Fruit fly (Drosophila melanogaster) whole organism, prepupa: ENCODE data around the gene CG14237.

Experiments
- Blimp-1 ChIP-seq: fragments of 200-800 bp; sonication (Bioruptor generic); optimal IDR thresholded peaks from 3 replicates; lab custom pipeline; 2017; ENCODE audit warnings: missing biosample characterization, missing genetic modification characterization, mild to moderate bottlenecking, moderate library complexity, missing genetic modification reagents
- CG11294 ChIP-seq: fragments of 200-800 bp; sonication (Bioruptor generic); IDR thresholded peaks from 2 replicates; pipeline ENCODE4 v1.3.6; 2022; ENCODE audit warnings: missing biosample characterization, missing genetic modification characterization
- CG3032 ChIP-seq: fragments of 200-800 bp; optimal IDR thresholded peaks from 2 replicates; lab custom pipeline; 2019; ENCODE audit warnings: missing biosample characterization, mild to moderate bottlenecking, missing genetic modification characterization, moderate library complexity
- CG31627 ChIP-seq: fragments of 200-800 bp; sonication (Bioruptor generic); optimal IDR thresholded peaks from 3 replicates; lab custom pipeline; 2016; ENCODE audit warnings: missing biosample characterization, missing genetic modification characterization
- CG32006 ChIP-seq: fragments of 200-800 bp; sonication (Bioruptor generic); optimal IDR thresholded peaks from 3 replicates; lab custom pipeline; 2017; ENCODE audit warnings: missing biosample characterization, mild to moderate bottlenecking, missing genetic modification characterization
- CG4318 ChIP-seq: fragments of 200-800 bp; sonication (Bioruptor generic); optimal IDR thresholded peaks from 3 replicates; lab custom pipeline; 2017; ENCODE audit warnings: missing biosample characterization, mild to moderate bottlenecking, missing genetic modification characterization
- CG6163 ChIP-seq: fragments of 200-800 bp; sonication (Bioruptor generic); IDR thresholded peaks from 3 replicates; pipeline ENCODE4 v1.3.6; 2022; ENCODE audit warnings: missing biosample characterization, missing genetic modification characterization
- CG6276 ChIP-seq: fragments of 200-800 bp; sonication (Bioruptor generic); optimal IDR thresholded peaks from 2 replicates; lab custom pipeline; 2017; ENCODE audit warnings: missing biosample characterization, mild to moderate bottlenecking, missing genetic modification characterization
- CG6792 ChIP-seq: fragments of 200-800 bp; sonication (Bioruptor generic); optimal IDR thresholded peaks from 3 replicates; lab custom pipeline; 2016; ENCODE audit warnings: missing biosample characterization, missing genetic modification characterization
- CG6808 ChIP-seq: fragments of 200-800 bp; sonication (Bioruptor generic); optimal IDR thresholded peaks from 3 replicates; lab custom pipeline; 2017; ENCODE audit warnings: missing biosample characterization, missing genetic modification characterization, mild to moderate bottlenecking, moderate library complexity, missing genetic modification reagents
- CG6854 ChIP-seq: fragments of 200-800 bp; sonication (Bioruptor generic); optimal IDR thresholded peaks from 2 replicates; lab custom pipeline; 2017; ENCODE audit warnings: missing biosample characterization, mild to moderate bottlenecking, missing genetic modification characterization
- CG8119 ChIP-seq: fragments of 200-800 bp; sonication (Bioruptor generic); IDR thresholded peaks from 3 replicates; pipeline ENCODE4 v1.3.6; 2022; ENCODE audit warnings: missing biosample characterization, missing genetic modification characterization
- CG8319 ChIP-seq: fragments of 200-800 bp; sonication (Bioruptor generic); optimal IDR thresholded peaks from 3 replicates; lab custom pipeline; 2016; ENCODE audit warnings: missing biosample characterization, missing genetic modification characterization
- CG9139 ChIP-seq: fragments of 200-800 bp; sonication (Bioruptor generic); optimal IDR thresholded peaks from 3 replicates; lab custom pipeline; 2017; ENCODE audit warnings: missing biosample characterization, mild to moderate bottlenecking, missing genetic modification characterization
- Eip78C ChIP-seq: fragments of 200-800 bp; sonication (Bioruptor generic); peaks from one replicate; lab custom pipeline; 2016; ENCODE audit warnings: missing biosample characterization, missing genetic modification characterization
- Eip93F ChIP-seq: fragments of 200-800 bp; sonication (Bioruptor generic); optimal IDR thresholded peaks from 2 replicates; lab custom pipeline; 2016; ENCODE audit warnings: missing biosample characterization, mild to moderate bottlenecking, missing genetic modification characterization
- Ets21C ChIP-seq: fragments of 200-800 bp; sonication (Bioruptor generic); optimal IDR thresholded peaks from 3 replicates; lab custom pipeline; 2016; ENCODE audit warnings: missing biosample characterization, missing genetic modification characterization
- Gug ChIP-seq: fragments of 200-800 bp; sonication (Bioruptor generic); IDR thresholded peaks from 2 replicates; pipeline ENCODE4 v1.3.6; 2022; ENCODE audit warnings: missing biosample characterization, missing genetic modification characterization
- Hr39 ChIP-seq: fragments of 200-800 bp; sonication (Bioruptor generic); optimal IDR thresholded peaks from 2 replicates; lab custom pipeline; 2016; ENCODE audit warnings: missing biosample characterization, missing genetic modification characterization
- Hr4 ChIP-seq: fragments of 200-800 bp; sonication (Bioruptor generic); optimal IDR thresholded peaks from 3 replicates; lab custom pipeline; 2016; ENCODE audit warnings: missing biosample characterization, missing genetic modification characterization
- Lpt ChIP-seq: fragments of 200-800 bp; sonication (Bioruptor generic); optimal IDR thresholded peaks from 3 replicates; lab custom pipeline; 2016; ENCODE audit warnings: missing biosample characterization, missing genetic modification characterization
- OdsH ChIP-seq: fragments of 200-800 bp; sonication (Bioruptor generic); optimal IDR thresholded peaks from 3 replicates; lab custom pipeline; 2016; ENCODE audit warnings: missing biosample characterization, missing genetic modification characterization
- Smox ChIP-seq: fragments of 200-800 bp; sonication (Bioruptor generic); optimal IDR thresholded peaks from 3 replicates; lab custom pipeline; 2016; ENCODE audit warnings: missing biosample characterization, missing genetic modification characterization
- Sox102F ChIP-seq: fragments of 200-800 bp; sonication (Bioruptor generic); optimal IDR thresholded peaks from 2 replicates; lab custom pipeline; 2016; ENCODE audit warnings: missing biosample characterization, mild to moderate bottlenecking, missing genetic modification characterization
- Sox15 ChIP-seq: fragments of 200-800 bp; sonication (Bioruptor generic); optimal IDR thresholded peaks from 3 replicates; lab custom pipeline; 2016; ENCODE audit warnings: missing biosample characterization, missing genetic modification characterization
- achi ChIP-seq: fragments of 200-800 bp; sonication (Bioruptor generic); optimal IDR thresholded peaks from 3 replicates; lab custom pipeline; 2016; ENCODE audit warnings: missing biosample characterization, missing genetic modification characterization
- acj6 ChIP-seq: fragments of 200-800 bp; sonication (Bioruptor generic); optimal IDR thresholded peaks from 3 replicates; lab custom pipeline; 2016; ENCODE audit warnings: missing biosample characterization, missing genetic modification characterization
- dsx ChIP-seq: fragments of 200-800 bp; optimal IDR thresholded peaks from 3 replicates; lab custom pipeline; 2019; ENCODE audit warnings: missing biosample characterization, mild to moderate bottlenecking, missing genetic modification characterization, moderate library complexity; ENCODE audit not compliant: poor library complexity, severe bottlenecking
- eg ChIP-seq: fragments of 200-800 bp; sonication (Bioruptor generic); IDR thresholded peaks from 3 replicates; pipeline ENCODE4 v1.3.6; 2022; ENCODE audit warnings: missing biosample characterization, missing genetic modification characterization
- esn ChIP-seq: fragments of 200-800 bp; sonication (Bioruptor generic); optimal IDR thresholded peaks from 2 replicates; lab custom pipeline; 2016; ENCODE audit warnings: missing biosample characterization, mild to moderate bottlenecking, missing genetic modification characterization, moderate library complexity
- fd59A ChIP-seq: fragments of 200-800 bp; sonication (Bioruptor generic); optimal IDR thresholded peaks from 2 replicates; lab custom pipeline; 2017; ENCODE audit warnings: missing biosample characterization, mild to moderate bottlenecking, missing genetic modification characterization, missing genetic modification reagents
- fkh ChIP-seq: fragments of 200-800 bp; sonication (Bioruptor generic); optimal IDR thresholded peaks from 3 replicates; lab custom pipeline; 2017; ENCODE audit warnings: missing biosample characterization, mild to moderate bottlenecking, missing genetic modification characterization, moderate library complexity
- lz ChIP-seq: fragments of 200-800 bp; sonication (Bioruptor generic); optimal IDR thresholded peaks from 3 replicates; lab custom pipeline; 2016; ENCODE audit warnings: missing biosample characterization, missing genetic modification characterization
- net ChIP-seq: fragments of 200-800 bp; sonication (Bioruptor generic); optimal IDR thresholded peaks from 3 replicates; lab custom pipeline; 2016; ENCODE audit warnings: missing biosample characterization, missing genetic modification characterization
- pdm3 ChIP-seq: fragments of 200-800 bp; sonication (Bioruptor generic); optimal IDR thresholded peaks from 3 replicates; lab custom pipeline; 2016; ENCODE audit warnings: missing biosample characterization, missing genetic modification characterization
- salr ChIP-seq, 2 experiments: fragments of 200-800 bp; sonication (Bioruptor generic); optimal IDR thresholded peaks; 3 replicates each; lab custom pipeline; 2016 to 2018; ENCODE audit warnings: missing biosample characterization in 2 of 2, missing genetic modification characterization in 2 of 2, mild to moderate bottlenecking in 1 of 2
- spab ChIP-seq: fragments of 200-800 bp; sonication (Bioruptor generic); optimal IDR thresholded peaks from 2 replicates; lab custom pipeline; 2017; ENCODE audit warnings: missing biosample characterization, mild to moderate bottlenecking, missing genetic modification characterization, missing genetic modification reagents
- svp ChIP-seq: fragments of 200-800 bp; sonication (Bioruptor generic); peaks from one replicate; lab custom pipeline; 2016; ENCODE audit warnings: missing biosample characterization, missing genetic modification characterization
- topi ChIP-seq: fragments of 200-800 bp; sonication (Bioruptor generic); optimal IDR thresholded peaks from 3 replicates; lab custom pipeline; 2016; ENCODE audit warnings: missing biosample characterization, missing genetic modification characterization

The CG14237 gene

dm6 chr3R:26456577-26456976, at the start of gene CG14237:
Gene CG14237, plus strand, starts transcription at chr3R:26456877.
- TF ChIP-seq Ets21C (GFP tag; lab: Kevin White, UChicago) (no peak), Hr39 (GFP tag; lab: Kevin White, UChicago) (no peak), Eip78C (no peak), net (GFP tag; lab: Kevin White, UChicago) (no peak), CG31627 (no peak), topi (no peak), dsx (no peak), CG8119 (GFP tag; lab: Robert Waterston, UW) (no peak), CG8319 (GFP tag; lab: Kevin White, UChicago) (no peak), Blimp-1 (GFP tag; lab: Kevin White, UChicago) (no peak), Sox15 (no peak), acj6 (GFP tag; lab: Kevin White, UChicago) (no peak), achi (no peak), OdsH (GFP tag; lab: Kevin White, UChicago) (no peak), CG11294 (GFP tag; lab: Robert Waterston, UW) (no peak), CG3032 (tag; lab: Kevin White, UChicago) (no peak)
- TF ChIP-seq, all 60 proteins: peak for 0

- no peak for TF ChIP-seq Hr39 (GFP tag; lab: Kevin White, UChicago)
- no peak for TF ChIP-seq Hr4
- peak; percentile 49; the same call in 1 of the 3 replicates for TF ChIP-seq CG6163 (GFP tag; lab: Robert Waterston, UW)
- peak; percentile 63 for TF ChIP-seq Eip78C
- TF ChIP-seq eg (GFP tag; lab: Robert Waterston, UW), result peak; percentile 84
- peak; percentile 24 for TF ChIP-seq CG6276
- TF ChIP-seq CG32006, result peak; percentile 10
- peak; percentile 50 for TF ChIP-seq Gug (GFP tag; lab: Robert Waterston, UW)
- TF ChIP-seq CG11294 (GFP tag; lab: Robert Waterston, UW), result peak; percentile 67
Measured at dm6 chr3R:26409780-26410179, 46.9 kb upstream of the CG14237 start.

dm6 chr3R:26413788-26414187, 42.9 kb upstream of the CG14237 start, which contains the start of gene Ald2:
Gene Ald2, plus strand, starts transcription at chr3R:26414088.
- peak; percentile 13 for TF ChIP-seq svp (GFP tag; lab: Kevin White, UChicago)
- no peak for TF ChIP-seq lz (GFP tag; lab: Kevin White, UChicago)
- TF ChIP-seq fkh (GFP tag; lab: Kevin White, UChicago), result no peak
- TF ChIP-seq Smox (GFP tag; lab: Kevin White, UChicago), result no peak

- TF ChIP-seq OdsH (GFP tag; lab: Kevin White, UChicago), result no peak
- peak; percentile 44 for TF ChIP-seq svp (GFP tag; lab: Kevin White, UChicago)
- no peak for TF ChIP-seq CG6163 (GFP tag; lab: Robert Waterston, UW)
- TF ChIP-seq CG8319 (GFP tag; lab: Kevin White, UChicago), result no peak
Measured at dm6 chr3R:26425005-26425404, 31.7 kb upstream of the CG14237 start, which contains the start of gene CG6503. Gene CG6503, minus strand, starts transcription at chr3R:26425105.

- TF ChIP-seq svp (GFP tag; lab: Kevin White, UChicago), result peak; percentile 77
- no peak for TF ChIP-seq Lpt (GFP tag; lab: Kevin White, UChicago)
Measured at dm6 chr3R:26425681-26426080, 31.0 kb upstream of the CG14237 start, which contains the start of gene CG34291. Gene CG34291, minus strand, starts transcription at chr3R:26425781.

dm6 chr3R:26428220-26428619, 28.5 kb upstream of the CG14237 start:
- TF ChIP-seq achi (peak; percentile 47), Lpt (GFP tag; lab: Kevin White, UChicago) (peak; percentile 43), CG9139 (peak; percentile 22), fd59A (peak; percentile 19), acj6 (GFP tag; lab: Kevin White, UChicago) (peak; percentile 23), CG6792 (peak; percentile 4), CG8319 (GFP tag; lab: Kevin White, UChicago) (no peak), CG4318 (peak; percentile 10), Smox (GFP tag; lab: Kevin White, UChicago) (peak; percentile 5), CG11294 (GFP tag; lab: Robert Waterston, UW) (no peak), net (GFP tag; lab: Kevin White, UChicago) (peak; percentile 21), Sox102F (GFP tag; lab: Kevin White, UChicago) (no peak), lz (GFP tag; lab: Kevin White, UChicago) (peak; percentile 24), Eip93F (GFP tag; lab: Kevin White, UChicago) (no peak), CG6808 (GFP tag; lab: Kevin White, UChicago) (peak; percentile 19), eg (GFP tag; lab: Robert Waterston, UW) (0 out of 3 replicates have a peak, but pooled peaks have one; percentile 26), salr (GFP tag; optimal IDR thresholded peaks at IDR 0.05; lab: Kevin White, UChicago) (peak in 1 of 2 experiments; percentile 9), pdm3 (GFP tag; lab: Kevin White, UChicago) (peak; percentile 34), fkh (GFP tag; lab: Kevin White, UChicago) (no peak), CG6854 (GFP tag; lab: Kevin White, UChicago) (no peak), topi (peak; percentile 28), CG32006 (peak; percentile 65), esn (GFP tag; lab: Kevin White, UChicago) (peak; percentile 32), Eip78C (peak; percentile 82), spab (GFP tag; lab: Kevin White, UChicago) (peak; percentile 20), CG6276 (peak; percentile 26)
